Worm (Caenorhabditis elegans): ENCODE measurements around the gene ntl-3.

Gene ntl-3

ce11 chrIII:11825654-11826053, 20.6 kb downstream of the ntl-3 start (continued):
- TF ChIP-seq ces-1 (GFP tag; optimal IDR thresholded peaks at IDR 0.05) (no peak), unc-130 (GFP tag; optimal IDR thresholded peaks at IDR 0.05) (no peak), aly-2 (tag; optimal IDR thresholded peaks at IDR 0.05) (no peak), daf-16 (GFP tag; optimal IDR thresholded peaks at IDR 0.05) (no peak), daf-16 (tag; optimal IDR thresholded peaks at IDR 0.05) (peak; percentile 17), ztf-11 (tag; optimal IDR thresholded peaks at IDR 0.05) (no peak), madf-9 (GFP tag; conservative IDR thresholded peaks at IDR 0.05) (no peak), dmd-8 (GFP tag; IDR thresholded peaks at IDR 0.05) (no peak), rbr-2 (tag; optimal IDR thresholded peaks at IDR 0.05) (peak; percentile 69), madf-5 (GFP tag; IDR thresholded peaks at IDR 0.05) (no peak), spr-1 (tag; optimal IDR thresholded peaks at IDR 0.05) (no peak), nhr-10 (tag; optimal IDR thresholded peaks at IDR 0.05) (no peak), hmg-1.1 (GFP tag; IDR thresholded peaks at IDR 0.05) (peak; percentile 49), Y75B8A.6 (GFP tag; IDR thresholded peaks at IDR 0.05) (no peak), ztf-7 (tag; optimal IDR thresholded peaks at IDR 0.05) (no peak), R02D3.7 (tag; optimal IDR thresholded peaks at IDR 0.05) (no peak), snpc-4 (tag; optimal IDR thresholded peaks at IDR 0.05) (no peak), ceh-32 (tag; optimal IDR thresholded peaks at IDR 0.05; ENCODE audit: poor library complexity) (no peak), dmd-9 (GFP tag; IDR thresholded peaks at IDR 0.05) (no peak), arid-1 (GFP tag; conservative IDR thresholded peaks at IDR 0.05) (0 out of 2 replicates have a peak, but pooled peaks have one; percentile 42), T26A8.4 (GFP tag; IDR thresholded peaks at IDR 0.05) (no peak), mdl-1 (tag; optimal IDR thresholded peaks at IDR 0.05) (peak; percentile 52 to 93), lim-7 (GFP tag; IDR thresholded peaks at IDR 0.05) (no peak), nhr-48 (tag; optimal IDR thresholded peaks at IDR 0.05) (no peak), nhr-111 (GFP tag; optimal IDR thresholded peaks at IDR 0.05) (no peak), hlh-30 (tag; optimal IDR thresholded peaks at IDR 0.05; ENCODE audit: insufficient read depth) (peak; percentile 94), egl-43 (GFP tag; IDR thresholded peaks at IDR 0.05) (no peak), nhr-41 (GFP tag; IDR thresholded peaks at IDR 0.05) (no peak), egl-27 (tag; optimal IDR thresholded peaks at IDR 0.05) (no peak), spr-3 (GFP tag; optimal IDR thresholded peaks at IDR 0.05) (no peak), daf-12 (tag; optimal IDR thresholded peaks at IDR 0.05) (no peak), mep-1 (tag; optimal IDR thresholded peaks at IDR 0.05) (peak; percentile 64), ctbp-1 (GFP tag; IDR thresholded peaks at IDR 0.05) (no peak), ZK337.2 (GFP tag; IDR thresholded peaks at IDR 0.05) (no peak), daf-8 (GFP tag; IDR thresholded peaks at IDR 0.05) (no peak), lsy-2 (tag; optimal IDR thresholded peaks at IDR 0.05) (peak in 1 of 2 experiments; percentile 87), ceh-20 (GFP tag; IDR thresholded peaks at IDR 0.05) (no peak), gei-8 (GFP tag; optimal IDR thresholded peaks at IDR 0.05) (no peak), nhr-237 (tag; optimal IDR thresholded peaks at IDR 0.05) (no peak), lin-15B (tag; optimal IDR thresholded peaks at IDR 0.05) (no peak), dve-1 (tag; optimal IDR thresholded peaks at IDR 0.05; ENCODE audit: insufficient read depth) (peak; percentile 20), nhr-25 (tag; optimal IDR thresholded peaks at IDR 0.05; ENCODE audit: borderline replicate concordance, insufficient read depth) (no peak), ceh-82 (tag; optimal IDR thresholded peaks at IDR 0.05) (no peak)

ce11 chrIII:11824580-11824979, 21.7 kb downstream of the ntl-3 start:
- TF ChIP-seq dve-1 (tag; optimal IDR thresholded peaks at IDR 0.05; ENCODE audit: insufficient read depth), result no peak
- TF ChIP-seq nhr-102 (tag; optimal IDR thresholded peaks at IDR 0.05), result no peak
- no peak for TF ChIP-seq nhr-111 (GFP tag; optimal IDR thresholded peaks at IDR 0.05)
- TF ChIP-seq fkh-10 (GFP tag; optimal IDR thresholded peaks at IDR 0.05), result no peak
- TF ChIP-seq F26F4.8 (GFP tag; conservative IDR thresholded peaks at IDR 0.05), result no peak
- no peak for TF ChIP-seq mep-1 (tag; optimal IDR thresholded peaks at IDR 0.05)
- TF ChIP-seq skn-1 (tag; optimal IDR thresholded peaks at IDR 0.05), result no peak
- TF ChIP-seq Y5F2A.4 (GFP tag; optimal IDR thresholded peaks at IDR 0.05), result no peak
- TF ChIP-seq lin-39 (tag; optimal IDR thresholded peaks at IDR 0.05), result no peak
- TF ChIP-seq nhr-6 (tag; optimal IDR thresholded peaks at IDR 0.05), result no peak
- no peak for TF ChIP-seq php-3 (GFP tag; IDR thresholded peaks at IDR 0.05)
- TF ChIP-seq nhr-41 (GFP tag; IDR thresholded peaks at IDR 0.05), result no peak
- TF ChIP-seq nhr-48 (tag; optimal IDR thresholded peaks at IDR 0.05), result no peak
- TF ChIP-seq nhr-25 (tag; optimal IDR thresholded peaks at IDR 0.05; ENCODE audit: borderline replicate concordance, insufficient read depth), result no peak
- TF ChIP-seq lin-38 (GFP tag; IDR thresholded peaks at IDR 0.05), result peak; percentile 10; the same call in 1 of the 2 replicates
- TF ChIP-seq ces-1 (GFP tag; optimal IDR thresholded peaks at IDR 0.05), result no peak
- TF ChIP-seq ceh-28 (tag; optimal IDR thresholded peaks at IDR 0.05), result no peak
